Fruit fly (Drosophila melanogaster): ENCODE results near the gene CG45089.

CG45089 gene

DNA sequence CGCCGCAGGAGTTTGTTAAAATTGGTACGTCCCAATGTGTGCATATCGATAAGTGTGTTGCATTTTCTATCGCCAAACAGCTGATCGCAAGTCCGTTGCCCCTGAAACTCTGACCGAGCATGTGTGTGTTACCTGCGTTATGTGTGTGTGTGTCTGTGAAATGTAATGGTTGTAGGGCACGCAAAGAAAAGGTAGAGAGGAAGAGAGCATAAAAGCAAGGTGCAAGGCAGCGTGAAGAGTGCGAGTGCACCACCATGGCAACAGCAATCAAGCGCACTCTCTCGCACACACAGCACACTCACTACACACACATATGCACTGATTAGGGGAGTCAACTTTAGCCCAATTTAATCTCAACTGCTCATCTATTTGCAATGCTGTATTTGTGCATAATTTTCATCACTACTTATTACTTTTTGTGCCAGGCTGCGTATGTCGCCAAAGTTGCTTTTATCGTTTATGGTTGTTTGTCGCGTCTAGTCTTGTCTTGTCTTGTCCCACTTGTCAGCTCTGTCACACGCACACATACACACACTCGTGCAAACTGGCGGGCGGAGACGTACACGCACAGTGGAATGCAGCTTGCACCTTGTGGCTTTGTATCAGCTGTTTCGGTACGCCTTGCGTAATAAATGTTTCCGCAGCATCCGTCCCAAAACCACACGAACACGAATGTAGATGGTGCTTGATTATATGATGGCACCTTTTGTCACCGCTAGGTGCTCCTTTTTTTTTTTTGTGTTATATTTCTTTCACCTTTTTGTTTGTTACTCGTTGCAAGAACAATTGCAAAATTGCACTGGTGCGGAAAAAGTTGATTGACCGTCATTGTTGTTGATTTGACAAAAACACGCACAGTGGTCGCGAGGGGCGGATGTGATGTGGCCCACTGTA, 44.2 kb upstream of the CG45089 start (continued):
- TF ChIP-seq CG11504 (tag; optimal IDR thresholded peaks at IDR 0.05) (peak; percentile 89), Hand (GFP tag; optimal IDR thresholded peaks at IDR 0.05) (peak; percentile 13), HLH4C (GFP tag; IDR thresholded peaks at IDR 0.05; ENCODE audit: partially characterized antibody) (no peak), pan (optimal IDR thresholded peaks at IDR 0.05) (no peak), pan (GFP tag; optimal IDR thresholded peaks at IDR 0.05 in 1 of 2, IDR thresholded peaks at IDR 0.05 in 1 of 2) (peak in 1 of 2 experiments; percentile 64), repo (GFP tag; optimal IDR thresholded peaks at IDR 0.05) (peak; percentile 53), CG6689 (GFP tag; IDR thresholded peaks at IDR 0.05) (peak; percentile 83), CG17802 (tag; optimal IDR thresholded peaks at IDR 0.05) (peak; percentile 60), fd102C (GFP tag; optimal IDR thresholded peaks at IDR 0.05) (peak; percentile 24), Sox102F (GFP tag; optimal IDR thresholded peaks at IDR 0.05) (peak; percentile 87), CG15011 (GFP tag; optimal IDR thresholded peaks at IDR 0.05) (peak; percentile 47), Dbx (GFP tag; IDR thresholded peaks at IDR 0.05) (no peak), wor (GFP tag; IDR thresholded peaks at IDR 0.05) (peak; percentile 83), rib (GFP tag; IDR thresholded peaks at IDR 0.05) (no peak), Hmr (GFP tag; optimal IDR thresholded peaks at IDR 0.05) (peak; percentile 58), lab (GFP tag; optimal IDR thresholded peaks at IDR 0.05) (peak; percentile 65), CG7271 (tag; optimal IDR thresholded peaks at IDR 0.05) (no peak), trh (GFP tag; optimal IDR thresholded peaks at IDR 0.05) (peak; percentile 28), org-1 (GFP tag; optimal IDR thresholded peaks at IDR 0.05) (peak; percentile 85), CG2875 (GFP tag; optimal IDR thresholded peaks at IDR 0.05) (peak; percentile 74), bigmax (GFP tag; optimal IDR thresholded peaks at IDR 0.05) (no peak), Nf-YB (GFP tag; optimal IDR thresholded peaks at IDR 0.05) (peak; percentile 67), hkb (optimal IDR thresholded peaks at IDR 0.05) (no peak), hkb (GFP tag; IDR thresholded peaks at IDR 0.05) (peak; percentile 61; the same call in 1 of the 2 replicates), Med (GFP tag) (peak; percentile 92), chinmo (GFP tag; IDR thresholded peaks at IDR 0.05; ENCODE audit: partially characterized antibody) (0 out of 4 replicates have a peak, but pooled peaks have one; percentile 36), CG12236 (GFP tag; optimal IDR thresholded peaks at IDR 0.05) (peak; percentile 64), Oli (tag; optimal IDR thresholded peaks at IDR 0.05) (peak; percentile 90), Neu2 (GFP tag; optimal IDR thresholded peaks at IDR 0.05; ENCODE audit: borderline replicate concordance) (peak; percentile 11), CG9437 (GFP tag; optimal IDR thresholded peaks at IDR 0.05) (peak; percentile 87), Fer1 (GFP tag; optimal IDR thresholded peaks at IDR 0.05) (peak; percentile 64), CG1529 (GFP tag; optimal IDR thresholded peaks at IDR 0.05) (peak; percentile 85), CG9215 (GFP tag; IDR thresholded peaks at IDR 0.05) (peak; percentile 36; the same call in 1 of the 2 replicates), ci (GFP tag; IDR thresholded peaks at IDR 0.05) (peak; percentile 59; the same call in 1 of the 3 replicates), Usf (GFP tag; optimal IDR thresholded peaks at IDR 0.05) (peak; percentile 68), Ada2b (GFP tag; IDR thresholded peaks at IDR 0.05) (peak; percentile 41; the same call in 1 of the 2 replicates), CG3065 (GFP tag; optimal IDR thresholded peaks at IDR 0.05) (peak; percentile 53), CG8478 (optimal IDR thresholded peaks at IDR 0.05) (peak; percentile 98), CG4707 (GFP tag; optimal IDR thresholded peaks at IDR 0.05) (peak; percentile 98), CG15514 (GFP tag; optimal IDR thresholded peaks at IDR 0.05) (peak; percentile 7), sna (GFP tag; IDR thresholded peaks at IDR 0.05; ENCODE audit: partially characterized antibody) (no peak), CG13296 (GFP tag; optimal IDR thresholded peaks at IDR 0.05) (peak; percentile 70), crol (GFP tag; IDR thresholded peaks at IDR 0.05) (peak; percentile 74), phol (tag; optimal IDR thresholded peaks at IDR 0.05) (peak; percentile 92), Mes4 (GFP tag; optimal IDR thresholded peaks at IDR 0.05) (peak; percentile 87), gcm (GFP tag; optimal IDR thresholded peaks at IDR 0.05) (peak; percentile 78), CG2129 (GFP tag; IDR thresholded peaks at IDR 0.05; ENCODE audit: partially characterized antibody) (no peak), CG31441 (GFP tag; IDR thresholded peaks at IDR 0.05) (peak; percentile 88)

All from whole organism, embryonic.